Worm (Caenorhabditis elegans) whole organism, late embryonic: Measurements from ENCODE around the gene phf-32.

Experiments
- C08G9.2 ChIP-seq: sonication (generic microtip); optimal IDR thresholded peaks from 2 replicates; lab custom pipeline; 2016; ENCODE audit warnings: mild to moderate bottlenecking, missing genetic modification characterization, moderate library complexity, missing compliant biosample characterization
- ahr-1 ChIP-seq: sonication (generic microtip); optimal IDR thresholded peaks from 2 replicates; lab custom pipeline; 2016; ENCODE audit warnings: missing genetic modification characterization, missing compliant biosample characterization
- ama-1 ChIP-seq: fragments of 150-350 bp; optimal IDR thresholded peaks from 2 replicates; lab custom pipeline; 2014
- ceh-14 ChIP-seq: sonication (generic microtip); optimal IDR thresholded peaks from 2 replicates; lab custom pipeline; 2016; ENCODE audit warnings: missing genotype, missing genetic modification characterization, missing compliant biosample characterization
- ceh-24 ChIP-seq: sonication (generic microtip); optimal IDR thresholded peaks from 2 replicates; lab custom pipeline; 2016; ENCODE audit warnings: mild to moderate bottlenecking, missing genetic modification characterization, missing compliant biosample characterization
- ceh-31 ChIP-seq: sonication (generic microtip); optimal IDR thresholded peaks from 2 replicates; lab custom pipeline; 2016; ENCODE audit warnings: missing genetic modification characterization, missing compliant biosample characterization
- ceh-34 ChIP-seq: sonication (generic microtip); optimal IDR thresholded peaks from 2 replicates; lab custom pipeline; 2016; ENCODE audit warnings: mild to moderate bottlenecking, missing genetic modification characterization, missing compliant biosample characterization
- ceh-45 ChIP-seq: fragments of 200-800 bp; sonication (Bioruptor generic); IDR thresholded peaks from 2 replicates; pipeline ENCODE4 v1.3.6; 2022; ENCODE audit warnings: missing genetic modification reagents, missing genetic modification characterization, missing compliant biosample characterization
- dve-1 ChIP-seq: sonication (generic microtip); optimal IDR thresholded peaks from 2 replicates; lab custom pipeline; 2017; ENCODE audit warnings: antibody characterized with exemption, mild to moderate bottlenecking, missing genetic modification characterization, missing compliant biosample characterization
- hlh-15 ChIP-seq: sonication (generic microtip); optimal IDR thresholded peaks from 2 replicates; lab custom pipeline; 2016; ENCODE audit warnings: missing genetic modification characterization, missing compliant biosample characterization
- nhr-232 ChIP-seq: sonication (generic microtip); optimal IDR thresholded peaks from 2 replicates; lab custom pipeline; 2016; ENCODE audit warnings: missing genetic modification characterization, missing compliant biosample characterization
- pha-4 ChIP-seq: fragments of 150-350 bp; optimal IDR thresholded peaks from 2 replicates; lab custom pipeline; 2018; ENCODE audit warnings: missing biosample characterization, missing genetic modification reagents, missing genetic modification characterization
- sox-4 ChIP-seq: sonication (generic microtip); optimal IDR thresholded peaks from 2 replicates; lab custom pipeline; 2017; ENCODE audit warnings: mild to moderate bottlenecking, missing genetic modification characterization, inconsistent platforms, missing compliant biosample characterization
- ztf-16 ChIP-seq: sonication (generic microtip); optimal IDR thresholded peaks from 2 replicates; lab custom pipeline; 2017; ENCODE audit warnings: missing genetic modification characterization, missing compliant biosample characterization

DNA sequence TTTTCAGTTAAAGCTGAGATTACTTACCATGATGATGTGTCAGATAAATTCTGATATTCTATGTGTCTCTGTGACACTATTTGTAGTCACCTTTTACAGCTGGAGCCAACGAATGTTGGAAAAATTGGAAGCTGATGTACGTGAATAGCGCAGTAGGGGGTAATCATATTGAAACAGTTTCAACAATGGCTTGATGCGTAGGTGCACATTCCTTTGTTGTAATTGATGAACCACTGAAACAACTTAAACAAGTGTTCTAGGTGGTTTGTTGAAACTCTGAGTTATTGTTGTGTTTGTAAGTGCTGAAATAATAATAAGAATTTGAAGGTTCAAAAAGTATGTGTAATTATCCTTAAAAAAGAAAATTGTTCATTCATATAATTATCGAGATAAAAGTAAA, 49.9 kb downstream of the phf-32 start, which contains the start of gene nspc-12:
- TF ChIP-seq ama-1 (no peak), dve-1 (tag; lab: Kevin White, UChicago) (no peak), ceh-31 (tag; lab: Kevin White, UChicago) (no peak), pha-4 (tag; lab: Kevin White, UChicago) (no peak), hlh-15 (no peak), ahr-1 (tag; lab: Kevin White, UChicago) (no peak), C08G9.2 (tag; lab: Kevin White, UChicago) (no peak), ceh-45 (GFP tag; lab: Robert Waterston, UW) (no peak), ztf-16 (tag; lab: Kevin White, UChicago) (no peak), nhr-232 (tag; lab: Kevin White, UChicago) (no peak), ceh-14 (tag; lab: Kevin White, UChicago) (no peak), ceh-24 (no peak), sox-4 (tag; lab: Kevin White, UChicago) (no peak), ceh-34 (tag; lab: Kevin White, UChicago) (no peak)
